Worm (Caenorhabditis elegans): Measurements from ENCODE around the gene mom-2.

mom-2 gene

DNA sequence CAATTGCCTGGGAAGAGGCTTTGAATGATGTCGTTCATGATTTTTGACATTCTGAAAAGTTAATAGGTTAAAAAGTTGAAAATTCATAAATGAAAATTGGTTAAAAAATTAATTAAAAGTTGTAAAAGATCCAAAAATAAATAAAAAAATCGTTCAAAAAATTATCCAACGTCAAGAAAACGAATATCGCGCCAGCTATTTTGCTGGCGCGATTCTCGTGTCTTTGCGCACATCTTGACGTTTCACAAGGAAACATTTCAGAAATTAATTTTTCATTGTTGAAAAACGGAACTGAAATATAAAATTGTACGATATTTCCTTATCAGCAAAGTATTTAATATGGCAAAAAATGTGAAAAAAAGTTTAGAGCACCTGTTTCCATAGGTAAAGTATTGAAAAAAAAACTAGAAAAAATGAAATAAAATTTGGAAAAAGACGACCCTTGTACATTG is 3.4 kb downstream of the mom-2 start, which contains the start of gene mpdu-1 (continued):
- TF ChIP-seq bed-2 (GFP tag; IDR thresholded peaks at IDR 0.05) (no peak), xnd-1 (tag; optimal IDR thresholded peaks at IDR 0.05) (peak; percentile 29), snpc-1.1 (tag; optimal IDR thresholded peaks at IDR 0.05; ENCODE audit: insufficient read depth) (peak; percentile 57), F23B12.7 (tag; optimal IDR thresholded peaks at IDR 0.05; ENCODE audit: insufficient read depth) (peak; percentile 74), F33H1.4 (GFP tag; IDR thresholded peaks at IDR 0.05) (no peak; the same call in 1 of the 2 replicates), hlh-12 (tag; optimal IDR thresholded peaks at IDR 0.05) (no peak), Y79H2A.3 (GFP tag; conservative IDR thresholded peaks at IDR 0.05) (no peak), efl-1 (GFP tag; optimal IDR thresholded peaks at IDR 0.05) (peak; percentile 26), fkh-3 (tag; optimal IDR thresholded peaks at IDR 0.05) (no peak), nfya-2 (GFP tag; IDR thresholded peaks at IDR 0.05) (no peak), Y53F4B.3 (GFP tag; IDR thresholded peaks at IDR 0.05) (no peak), F57C9.4 (tag; optimal IDR thresholded peaks at IDR 0.05) (no peak), lsl-1 (GFP tag; optimal IDR thresholded peaks at IDR 0.05) (peak; percentile 42), F10E7.11 (tag; optimal IDR thresholded peaks at IDR 0.05) (no peak), snpc-1.3 (tag; optimal IDR thresholded peaks at IDR 0.05; ENCODE audit: insufficient read depth) (peak; percentile 20), ZK185.1 (tag; optimal IDR thresholded peaks at IDR 0.05; ENCODE audit: poor library complexity, severe bottlenecking) (peak; percentile 12), rcor-1 (GFP tag; IDR thresholded peaks at IDR 0.05) (no peak), F37B4.10 (GFP tag; IDR thresholded peaks at IDR 0.05) (no peak), C06A6.2 (GFP tag; conservative IDR thresholded peaks at IDR 0.05) (no peak), madf-10 (tag; optimal IDR thresholded peaks at IDR 0.05) (no peak), hmg-20 (GFP tag; IDR thresholded peaks at IDR 0.05) (no peak), lin-40 (tag; optimal IDR thresholded peaks at IDR 0.05) (peak; percentile 67), Y67H2A.10 (GFP tag; conservative IDR thresholded peaks at IDR 0.05) (no peak)

DNA sequence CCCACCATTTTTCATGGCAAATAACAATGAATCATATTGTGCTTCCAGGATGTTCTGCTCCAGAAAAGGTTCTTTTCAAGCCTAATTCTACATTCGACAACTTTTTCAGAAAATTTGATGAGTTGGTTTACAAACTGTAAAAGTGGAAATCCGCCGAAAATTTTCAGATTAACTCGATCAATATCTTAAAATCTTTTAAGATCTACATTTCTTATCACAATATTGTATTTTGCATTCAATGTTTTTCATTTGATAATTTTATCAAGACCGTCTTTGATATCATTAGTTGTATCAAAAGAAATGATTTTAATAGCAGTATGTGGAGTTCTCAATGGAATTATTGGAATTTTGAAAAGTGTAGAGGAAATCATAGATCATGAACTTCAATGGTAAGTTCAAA is 4.0 kb downstream of the mom-2 start, which contains the start of gene F38E1.6:
TSS of gene F38E1.6 (plus strand) at position 301 of the 400 bp plus-strand sequence.
- TF ChIP-seq attf-5 (GFP tag; optimal IDR thresholded peaks at IDR 0.05) (no peak), Y56A3A.18 (GFP tag; IDR thresholded peaks at IDR 0.05) (no peak), ztf-28 (GFP tag; IDR thresholded peaks at IDR 0.05) (no peak), F57A8.1 (GFP tag; optimal IDR thresholded peaks at IDR 0.05) (no peak), pbrm-1 (GFP tag; IDR thresholded peaks at IDR 0.05) (no peak), let-607 (tag; optimal IDR thresholded peaks at IDR 0.05) (no peak), T26A5.8 (tag; optimal IDR thresholded peaks at IDR 0.05) (no peak), nhr-90 (tag; optimal IDR thresholded peaks at IDR 0.05) (no peak), ZK185.1 (tag; optimal IDR thresholded peaks at IDR 0.05; ENCODE audit: poor library complexity, severe bottlenecking) (no peak), snpc-4 (GFP tag; optimal IDR thresholded peaks at IDR 0.05) (no peak), snpc-4 (tag; optimal IDR thresholded peaks at IDR 0.05) (no peak), ceh-79 (tag; optimal IDR thresholded peaks at IDR 0.05) (no peak), B0019.2 (GFP tag; conservative IDR thresholded peaks at IDR 0.05) (no peak), Y53F4B.3 (GFP tag; IDR thresholded peaks at IDR 0.05) (no peak), unc-130 (GFP tag; optimal IDR thresholded peaks at IDR 0.05) (no peak), mes-4 (tag; optimal IDR thresholded peaks at IDR 0.05) (no peak), die-1 (tag; optimal IDR thresholded peaks at IDR 0.05) (no peak), F22D6.2 (tag; optimal IDR thresholded peaks at IDR 0.05) (no peak), rec-8 (tag; optimal IDR thresholded peaks at IDR 0.05) (no peak), sea-2 (GFP tag; IDR thresholded peaks at IDR 0.05) (no peak), hmg-1.2 (GFP tag; IDR thresholded peaks at IDR 0.05) (no peak)

Data from whole organism, young adult.